Fruit fly (Drosophila melanogaster) whole organism, embryonic: ENCODE results near the gene tipE.
A peak's percentile ranks its signal among the peaks of the same experiment; 100 is the strongest.

Experiments
- Ada2b ChIP-seq: fragments of 200-800 bp; sonication (Bioruptor generic); IDR thresholded peaks from 2 replicates; pipeline ENCODE4 v1.3.6; 2022; ENCODE audit warnings: missing biosample characterization, missing genetic modification characterization
- Atf-2 ChIP-seq: fragments of 200-800 bp; sonication (Bioruptor generic); optimal IDR thresholded peaks from 2 replicates; lab custom pipeline; 2016; ENCODE audit warnings: missing biosample characterization, missing genetic modification characterization
- BEAF-32 ChIP-seq: fragments of 200-800 bp; sonication (Bioruptor generic); optimal IDR thresholded peaks from 3 replicates; lab custom pipeline; 2017; ENCODE audit warnings: missing biosample characterization, missing genetic modification characterization, mild to moderate bottlenecking, moderate library complexity, missing genetic modification reagents
- CG10274 ChIP-seq: fragments of 200-800 bp; sonication (Bioruptor generic); optimal IDR thresholded peaks from 3 replicates; lab custom pipeline; 2017; ENCODE audit warnings: missing biosample characterization, mild to moderate bottlenecking, missing genetic modification characterization
- CG10543 ChIP-seq: fragments of 200-800 bp; sonication (Bioruptor generic); optimal IDR thresholded peaks from 3 replicates; lab custom pipeline; 2017; ENCODE audit warnings: missing biosample characterization, mild to moderate bottlenecking, missing genetic modification characterization, moderate library complexity
- CG11247 ChIP-seq: fragments of 200-800 bp; sonication (Bioruptor generic); IDR thresholded peaks from 2 replicates; pipeline ENCODE4 v1.3.6; 2022; ENCODE audit warnings: missing biosample characterization, missing genetic modification characterization
- CG12219 ChIP-seq: fragments of 200-800 bp; sonication (Bioruptor generic); optimal IDR thresholded peaks from 3 replicates; lab custom pipeline; 2018; ENCODE audit warnings: missing biosample characterization, mild to moderate bottlenecking, missing genetic modification characterization
- CG17361 ChIP-seq: fragments of 200-800 bp; sonication (Bioruptor generic); IDR thresholded peaks from 3 replicates; pipeline ENCODE4 v1.3.6; 2022; ENCODE audit warnings: missing biosample characterization, missing genetic modification characterization
- CG18011 ChIP-seq: fragments of 200-800 bp; sonication (Bioruptor generic); optimal IDR thresholded peaks from 2 replicates; lab custom pipeline; 2017; ENCODE audit warnings: missing biosample characterization, missing genetic modification characterization, mild to moderate bottlenecking, moderate library complexity, missing genotype
- CG18476 ChIP-seq: fragments of 200-800 bp; sonication (Bioruptor generic); optimal IDR thresholded peaks from 2 replicates; lab custom pipeline; 2016; ENCODE audit warnings: missing biosample characterization, mild to moderate bottlenecking, missing genetic modification characterization
- CG3163 ChIP-seq: fragments of 200-800 bp; sonication (Bioruptor generic); optimal IDR thresholded peaks from 3 replicates; lab custom pipeline; 2016; ENCODE audit warnings: missing biosample characterization, missing genetic modification characterization
- CG32767 ChIP-seq: fragments of 200-800 bp; sonication (Bioruptor generic); IDR thresholded peaks from 2 replicates; pipeline ENCODE4 v1.3.6; 2022; ENCODE audit warnings: missing biosample characterization, missing genetic modification characterization
- CG34376 ChIP-seq: fragments of 200-800 bp; sonication (Bioruptor generic); optimal IDR thresholded peaks from 2 replicates; lab custom pipeline; 2018; ENCODE audit warnings: missing biosample characterization, mild to moderate bottlenecking, missing genetic modification characterization
- CG34422 ChIP-seq: fragments of 200-800 bp; sonication (Bioruptor generic); IDR thresholded peaks from 3 replicates; pipeline ENCODE4 v1.3.6; 2022; ENCODE audit warnings: missing biosample characterization, missing genetic modification characterization
- CG3847 ChIP-seq: fragments of 200-800 bp; sonication (Bioruptor generic); IDR thresholded peaks from 2 replicates; pipeline ENCODE4 v1.3.6; 2022; ENCODE audit warnings: missing biosample characterization, missing genetic modification characterization
- CG42726 ChIP-seq: fragments of 200-800 bp; sonication (Bioruptor generic); IDR thresholded peaks from 2 replicates; pipeline ENCODE4 v1.3.6; 2022; ENCODE audit warnings: missing biosample characterization, missing genetic modification characterization; ENCODE audit not compliant: partially characterized antibody
- CG4617 ChIP-seq: fragments of 200-800 bp; sonication (Bioruptor generic); optimal IDR thresholded peaks from 3 replicates; lab custom pipeline; 2016; ENCODE audit warnings: missing biosample characterization, missing genetic modification characterization, borderline replicate concordance
- CG6791 ChIP-seq: fragments of 200-800 bp; sonication (Bioruptor generic); IDR thresholded peaks from 3 replicates; pipeline ENCODE4 v1.3.6; 2022; ENCODE audit warnings: missing biosample characterization, missing genetic modification characterization; ENCODE audit not compliant: partially characterized antibody
- CG6854 ChIP-seq: fragments of 200-800 bp; sonication (Bioruptor generic); optimal IDR thresholded peaks from 3 replicates; lab custom pipeline; 2017; ENCODE audit warnings: missing biosample characterization, mild to moderate bottlenecking, missing genetic modification characterization
- Chrac-16 ChIP-seq: fragments of 200-800 bp; sonication (Bioruptor generic); optimal IDR thresholded peaks from 3 replicates; lab custom pipeline; 2016; ENCODE audit warnings: missing biosample characterization, missing genetic modification characterization
- D19B ChIP-seq: fragments of 200-800 bp; sonication (Bioruptor generic); optimal IDR thresholded peaks from 2 replicates; lab custom pipeline; 2017; ENCODE audit warnings: missing biosample characterization, mild to moderate bottlenecking, missing genetic modification characterization
- Dek ChIP-seq: fragments of 200-800 bp; sonication (Bioruptor generic); optimal IDR thresholded peaks from 3 replicates; lab custom pipeline; 2019; ENCODE audit warnings: missing biosample characterization, mild to moderate bottlenecking, missing genetic modification characterization, moderate library complexity
- E2f1 ChIP-seq: fragments of 200-800 bp; sonication (Bioruptor generic); IDR thresholded peaks from 2 replicates; pipeline ENCODE4 v1.3.6; 2022; ENCODE audit warnings: missing biosample characterization, missing genetic modification characterization
- Ets97D ChIP-seq: fragments of 200-800 bp; sonication (Bioruptor generic); optimal IDR thresholded peaks from 3 replicates; lab custom pipeline; 2016; ENCODE audit warnings: missing biosample characterization, missing genetic modification characterization
- Fer1 ChIP-seq: fragments of 200-800 bp; sonication (Bioruptor generic); optimal IDR thresholded peaks from 2 replicates; lab custom pipeline; 2017; ENCODE audit warnings: missing biosample characterization, mild to moderate bottlenecking, missing genetic modification characterization
- Fer2 ChIP-seq: fragments of 200-800 bp; sonication (Bioruptor generic); optimal IDR thresholded peaks from 2 replicates; lab custom pipeline; 2018; ENCODE audit warnings: missing biosample characterization, mild to moderate bottlenecking, missing genetic modification characterization, moderate library complexity
- Hr3 ChIP-seq: fragments of 200-800 bp; sonication (Bioruptor generic); optimal IDR thresholded peaks from 3 replicates; lab custom pipeline; 2016; ENCODE audit warnings: missing biosample characterization, missing genetic modification characterization
- Hr78 ChIP-seq, 2 experiments: fragments of 200-800 bp in 1 of 2; fragments of >200 bp in 1 of 2; sonication (Bioruptor generic) in 1 of 2; optimal IDR thresholded peaks; 2 replicates each; lab custom pipeline; 2017 to 2019; ENCODE audit warnings: missing biosample characterization in 2 of 2, missing genetic modification characterization in 2 of 2, mild to moderate bottlenecking in 1 of 2, moderate library complexity in 1 of 2
- Hsf ChIP-seq: fragments of 200-800 bp; sonication (Bioruptor generic); optimal IDR thresholded peaks from 3 replicates; lab custom pipeline; 2016; ENCODE audit warnings: missing biosample characterization, missing genetic modification characterization
- Lpt ChIP-seq: fragments of >200 bp; optimal IDR thresholded peaks from 2 replicates; lab custom pipeline; 2018; ENCODE audit warnings: missing biosample characterization, missing genetic modification characterization
- MESR4 ChIP-seq: fragments of 200-800 bp; sonication (Bioruptor generic); optimal IDR thresholded peaks from 2 replicates; lab custom pipeline; 2018; ENCODE audit warnings: missing biosample characterization, mild to moderate bottlenecking, missing genetic modification characterization, moderate library complexity
- Nf-YB ChIP-seq: fragments of 200-800 bp; sonication (Bioruptor generic); optimal IDR thresholded peaks from 3 replicates; lab custom pipeline; 2019; ENCODE audit warnings: missing biosample characterization, mild to moderate bottlenecking, missing genetic modification characterization, moderate library complexity
- Pdp1 ChIP-seq, 2 experiments: fragments of 200-800 bp; sonication (Bioruptor generic); optimal IDR thresholded peaks; 3 replicates each; lab custom pipeline; 2016; ENCODE audit warnings: missing biosample characterization in 2 of 2, missing genetic modification characterization in 2 of 2, mild to moderate bottlenecking in 1 of 2, moderate library complexity in 1 of 2
- Scr ChIP-seq: fragments of 200-800 bp; sonication (Bioruptor generic); IDR thresholded peaks from 2 replicates; pipeline ENCODE4 v1.3.6; 2022; ENCODE audit warnings: missing biosample characterization, missing genetic modification characterization; ENCODE audit not compliant: partially characterized antibody
- Vsx1 ChIP-seq: fragments of 200-800 bp; sonication (Bioruptor generic); optimal IDR thresholded peaks from 2 replicates; lab custom pipeline; 2017; ENCODE audit warnings: missing biosample characterization, mild to moderate bottlenecking, missing genetic modification characterization, missing genetic modification reagents
- YL-1 ChIP-seq: fragments of 200-800 bp; sonication (Bioruptor generic); optimal IDR thresholded peaks from 3 replicates; lab custom pipeline; 2017; ENCODE audit warnings: missing biosample characterization, mild to moderate bottlenecking, missing genetic modification characterization
- bowl ChIP-seq: fragments of 200-800 bp; sonication (Bioruptor generic); IDR thresholded peaks from 2 replicates; pipeline ENCODE4 v1.3.6; 2022; ENCODE audit warnings: missing biosample characterization, missing genetic modification characterization
- cato ChIP-seq: fragments of 200-800 bp; sonication (Bioruptor generic); optimal IDR thresholded peaks from 2 replicates; lab custom pipeline; 2016; ENCODE audit warnings: missing biosample characterization, missing genetic modification characterization, borderline replicate concordance
- cg ChIP-seq: fragments of 200-800 bp; sonication (Bioruptor generic); optimal IDR thresholded peaks from 3 replicates; lab custom pipeline; 2019; ENCODE audit warnings: missing biosample characterization, mild to moderate bottlenecking, missing genetic modification characterization, moderate library complexity
- crp ChIP-seq, 2 experiments: fragments of 200-800 bp; sonication (Bioruptor generic); optimal IDR thresholded peaks; 2 replicates in 1 of 2; 3 replicates in 1 of 2; lab custom pipeline; 2017; ENCODE audit warnings: missing biosample characterization in 2 of 2, missing genetic modification characterization in 2 of 2, mild to moderate bottlenecking in 1 of 2, moderate library complexity in 1 of 2
- da ChIP-seq: fragments of 200-800 bp; sonication (Bioruptor generic); optimal IDR thresholded peaks from 2 replicates; lab custom pipeline; 2016; ENCODE audit warnings: missing biosample characterization, missing genetic modification characterization
- fd3F ChIP-seq: fragments of 200-800 bp; sonication (Bioruptor generic); optimal IDR thresholded peaks from 2 replicates; lab custom pipeline; 2018; ENCODE audit warnings: missing biosample characterization, mild to moderate bottlenecking, missing genetic modification characterization, moderate library complexity
- fu2 ChIP-seq: fragments of 200-800 bp; sonication (Bioruptor generic); optimal IDR thresholded peaks from 2 replicates; lab custom pipeline; 2016; ENCODE audit warnings: missing biosample characterization, missing genetic modification characterization
- gcm ChIP-seq: fragments of 200-800 bp; sonication (Bioruptor generic); optimal IDR thresholded peaks from 2 replicates; lab custom pipeline; 2019; ENCODE audit warnings: missing biosample characterization, mild to moderate bottlenecking, missing genetic modification characterization, moderate library complexity
- gsb-n ChIP-seq: fragments of 200-800 bp; sonication (Bioruptor generic); optimal IDR thresholded peaks from 3 replicates; lab custom pipeline; 2018; ENCODE audit warnings: missing biosample characterization, mild to moderate bottlenecking, missing genetic modification characterization
- sc ChIP-seq, 3 experiments: fragments of >200 bp in 2 of 3; fragments of 200-800 bp in 1 of 3; sonication (Bioruptor generic) in 1 of 3; optimal IDR thresholded peaks; 2 replicates in 2 of 3; 3 replicates in 1 of 3; lab custom pipeline; 2017; ENCODE audit warnings: mild to moderate bottlenecking in 1 of 3, missing biosample characterization in 1 of 3, missing genetic modification characterization in 1 of 3, missing genetic modification reagents in 1 of 3
- sna ChIP-seq: fragments of 200-800 bp; sonication (Bioruptor generic); IDR thresholded peaks from 2 replicates; pipeline ENCODE4 v1.3.6; 2022; ENCODE audit warnings: missing biosample characterization, missing genetic modification characterization; ENCODE audit not compliant: partially characterized antibody
- ssp ChIP-seq: fragments of 200-800 bp; sonication (Bioruptor generic); IDR thresholded peaks from 2 replicates; pipeline ENCODE4 v1.3.6; 2022; ENCODE audit warnings: missing biosample characterization, missing genetic modification characterization
- trem ChIP-seq: fragments of 200-800 bp; optimal IDR thresholded peaks from 3 replicates; lab custom pipeline; 2019; ENCODE audit warnings: missing biosample characterization, mild to moderate bottlenecking, missing genetic modification characterization, moderate library complexity
- z ChIP-seq: fragments of 200-800 bp; sonication (Bioruptor generic); IDR thresholded peaks from 3 replicates; pipeline ENCODE4 v1.3.6; 2022; ENCODE audit warnings: missing biosample characterization, missing genetic modification characterization

tipE gene

DNA sequence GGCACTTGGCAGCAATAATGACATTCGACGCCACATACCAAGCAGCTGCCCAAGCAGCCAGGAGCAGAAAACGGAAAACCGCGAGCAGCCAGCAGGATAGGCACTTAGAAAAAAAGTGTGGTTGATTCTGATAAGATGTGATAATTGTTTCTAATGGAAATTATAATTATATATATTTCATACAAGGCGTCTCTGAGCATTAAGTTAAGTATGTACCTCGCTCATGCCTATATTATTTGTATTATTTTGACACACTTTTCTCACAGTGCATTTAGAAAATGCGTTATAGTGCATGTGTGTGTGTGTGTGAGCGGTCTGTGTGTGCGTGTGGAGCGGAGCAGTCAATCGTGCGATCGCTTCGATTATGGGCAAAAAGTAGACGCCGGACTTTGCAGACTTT lies 29.9 kb upstream of the tipE start (continued):
- TF ChIP-seq sna (GFP tag; lab: Robert Waterston, UW) (no peak), Lpt (GFP tag; lab: Kevin White, UChicago) (no peak), cato (no peak), Scr (no peak), CG10274 (GFP tag; lab: Kevin White, UChicago) (no peak), CG12219 (GFP tag; lab: Kevin White, UChicago) (no peak), trem (tag; lab: Kevin White, UChicago) (peak; percentile 37), CG42726 (no peak), Atf-2 (GFP tag; lab: Kevin White, UChicago) (no peak), Fer2 (tag; lab: Kevin White, UChicago) (no peak), CG6854 (GFP tag; lab: Kevin White, UChicago) (no peak), z (GFP tag; lab: Robert Waterston, UW) (no peak), Nf-YB (no peak), CG3163 (no peak), cg (peak; percentile 31), D19B (GFP tag; lab: Kevin White, UChicago) (no peak), Vsx1 (GFP tag; lab: Kevin White, UChicago) (no peak), da (GFP tag; lab: Kevin White, UChicago) (no peak), CG18476 (GFP tag; lab: Kevin White, UChicago) (no peak), CG4617 (GFP tag; lab: Kevin White, UChicago) (peak; percentile 3), E2f1 (GFP tag; lab: Robert Waterston, UW) (peak; percentile 17; the same call in 1 of the 2 replicates), MESR4 (GFP tag; lab: Kevin White, UChicago) (no peak), Hsf (GFP tag; lab: Kevin White, UChicago) (no peak), Dek (tag; lab: Kevin White, UChicago) (no peak), CG3847 (no peak), sc (optimal IDR thresholded peaks at IDR 0.05; lab: Kevin White, UChicago) (no peak), sc (GFP tag; optimal IDR thresholded peaks at IDR 0.05; lab: Kevin White, UChicago) (peak; percentile 14), CG34376 (GFP tag; lab: Kevin White, UChicago) (no peak), gcm (GFP tag; lab: Kevin White, UChicago) (no peak), Ada2b (GFP tag; lab: Robert Waterston, UW) (no peak), Hr3 (GFP tag; lab: Kevin White, UChicago) (no peak), Ets97D (no peak), crp (GFP tag; optimal IDR thresholded peaks at IDR 0.05; lab: Kevin White, UChicago) (no peak), CG34422 (no peak), CG18011 (GFP tag; lab: Kevin White, UChicago) (no peak), bowl (GFP tag; lab: Robert Waterston, UW) (no peak), fd3F (GFP tag; lab: Kevin White, UChicago) (no peak), CG10543 (GFP tag; lab: Kevin White, UChicago) (no peak), Hr78 (GFP tag; optimal IDR thresholded peaks at IDR 0.05; lab: Kevin White, UChicago) (no peak), BEAF-32 (GFP tag; lab: Kevin White, UChicago) (no peak), CG32767 (no peak), CG6791 (GFP tag; lab: Robert Waterston, UW) (no peak), fu2 (GFP tag; lab: Kevin White, UChicago) (no peak), CG17361 (GFP tag; lab: Robert Waterston, UW) (no peak), ssp (GFP tag; lab: Robert Waterston, UW) (no peak), Fer1 (GFP tag; lab: Kevin White, UChicago) (no peak), gsb-n (no peak), Chrac-16 (GFP tag; lab: Kevin White, UChicago) (peak; percentile 45), Pdp1 (GFP tag; optimal IDR thresholded peaks at IDR 0.05; lab: Kevin White, UChicago) (no peak), YL-1 (no peak), CG11247 (no peak)
